Worm (Caenorhabditis elegans) whole organism, L1 larva: Measurements from ENCODE around the gene F52G2.3.
"Not testable (repeated sequence)": the region's sequence is repeated elsewhere in the genome, so short reads cannot be mapped to it uniquely, and the experiment has no call there.

Experiments used
- C04F5.9 ChIP-seq: sonication (generic microtip); optimal IDR thresholded peaks from 2 replicates; lab custom pipeline; 2016; ENCODE audit warnings: missing genetic modification characterization, missing compliant biosample characterization
- C34B4.2 ChIP-seq: sonication (generic microtip); optimal IDR thresholded peaks from 2 replicates; lab custom pipeline; 2017; ENCODE audit warnings: mild to moderate bottlenecking, missing genetic modification characterization, missing compliant biosample characterization
- F16B12.6 ChIP-seq: fragments of 150-350 bp; optimal IDR thresholded peaks from 2 replicates; lab custom pipeline; 2014; ENCODE audit warnings: missing biosample characterization, missing genetic modification characterization
- aly-2 ChIP-seq: fragments of 150-350 bp; optimal IDR thresholded peaks from 2 replicates; lab custom pipeline; 2014; ENCODE audit warnings: missing biosample characterization, missing genetic modification characterization
- ama-1 ChIP-seq: fragments of 150-350 bp; optimal IDR thresholded peaks from 2 replicates; lab custom pipeline; 2014
- blmp-1 ChIP-seq: fragments of 150-350 bp; optimal IDR thresholded peaks from 2 replicates; lab custom pipeline; 2014; ENCODE audit warnings: missing biosample characterization, missing genetic modification characterization
- ceh-8 ChIP-seq: fragments of 200-800 bp; sonication (Bioruptor generic); optimal IDR thresholded peaks from 2 replicates; lab custom pipeline; 2018; ENCODE audit warnings: mild to moderate bottlenecking, missing genetic modification characterization, moderate library complexity, missing compliant biosample characterization
- ceh-82 ChIP-seq, 3 experiments: fragments of 150-350 bp in 1 of 3; sonication (generic microtip) in 2 of 3; optimal IDR thresholded peaks; 2 replicates each; lab custom pipeline; 2014 to 2017; ENCODE audit warnings: missing biosample characterization in 3 of 3, missing genetic modification characterization in 3 of 3
- ceh-90 ChIP-seq: sonication (generic microtip); optimal IDR thresholded peaks from 2 replicates; lab custom pipeline; 2016; ENCODE audit warnings: missing genetic modification characterization, missing compliant biosample characterization
- ces-1 ChIP-seq: fragments of 150-350 bp; optimal IDR thresholded peaks from 2 replicates; lab custom pipeline; 2014; ENCODE audit warnings: missing biosample characterization, missing genetic modification reagents, missing genetic modification characterization
- dpl-1 ChIP-seq, 3 experiments: fragments of 150-350 bp in 2 of 3; sonication (generic microtip) in 1 of 3; optimal IDR thresholded peaks; 2 replicates each; lab custom pipeline; 2014 to 2017; ENCODE audit warnings: missing biosample characterization in 3 of 3, missing genetic modification characterization in 3 of 3, missing genetic modification reagents in 3 of 3
- egl-13 ChIP-seq: sonication (generic microtip); optimal IDR thresholded peaks from 2 replicates; lab custom pipeline; 2016; ENCODE audit warnings: missing genotype, missing genetic modification reagents, missing genetic modification characterization, missing compliant biosample characterization
- egl-27 ChIP-seq, 2 experiments: fragments of 150-350 bp in 1 of 2; sonication (generic microtip); optimal IDR thresholded peaks; 3 replicates each; lab custom pipeline; 2017 to 2018; ENCODE audit warnings: missing biosample characterization in 2 of 2, missing genetic modification characterization in 2 of 2, missing genetic modification reagents in 2 of 2
- elt-2 ChIP-seq: sonication (generic microtip); optimal IDR thresholded peaks from 2 replicates; lab custom pipeline; 2016; ENCODE audit warnings: missing genetic modification characterization, mild to moderate bottlenecking, inconsistent platforms, missing compliant biosample characterization, missing genetic modification reagents
- elt-3 ChIP-seq, 6 experiments: fragments of 150-350 bp in 1 of 6; sonication (generic microtip); optimal IDR thresholded peaks; 2 replicates each; lab custom pipeline; 2017 to 2018; ENCODE audit warnings: missing biosample characterization in 6 of 6, missing genetic modification characterization in 6 of 6, inconsistent platforms in 1 of 6
- fkh-10 ChIP-seq: sonication (generic microtip); optimal IDR thresholded peaks from 2 replicates; lab custom pipeline; 2017; ENCODE audit warnings: missing biosample characterization, missing genetic modification reagents, missing genetic modification characterization
- fkh-4 ChIP-seq: sonication (generic microtip); optimal IDR thresholded peaks from 2 replicates; lab custom pipeline; 2016; ENCODE audit warnings: missing compliant biosample characterization, missing genetic modification characterization, borderline replicate concordance
- hpl-2 ChIP-seq: fragments of 150-350 bp; optimal IDR thresholded peaks from 2 replicates; lab custom pipeline; 2014; ENCODE audit warnings: missing biosample characterization, missing genetic modification reagents, missing genetic modification characterization
- isw-1 ChIP-seq: fragments of 200-800 bp; sonication (Bioruptor generic); IDR thresholded peaks from 2 replicates; pipeline ENCODE4 v1.3.6; 2022; ENCODE audit warnings: missing genetic modification characterization, missing compliant biosample characterization
- jun-1 ChIP-seq: fragments of 150-350 bp; optimal IDR thresholded peaks from 2 replicates; lab custom pipeline; 2014; ENCODE audit warnings: missing biosample characterization, missing genetic modification reagents, missing genetic modification characterization
- mdl-1 ChIP-seq, 2 experiments: fragments of 150-350 bp; optimal IDR thresholded peaks; 2 replicates each; lab custom pipeline; 2014 to 2017; ENCODE audit warnings: missing biosample characterization in 2 of 2, missing genetic modification characterization in 2 of 2, inconsistent platforms in 1 of 2
- mef-2 ChIP-seq: fragments of 150-350 bp; optimal IDR thresholded peaks from 2 replicates; lab custom pipeline; 2014; ENCODE audit warnings: missing biosample characterization, missing genetic modification characterization
- mep-1 ChIP-seq: fragments of 150-350 bp; optimal IDR thresholded peaks from 2 replicates; lab custom pipeline; 2014; ENCODE audit warnings: missing biosample characterization, missing genetic modification characterization
- nhr-19 ChIP-seq: fragments of 200-800 bp; sonication (Bioruptor generic); conservative IDR thresholded peaks from 2 replicates; pipeline ENCODE4 v1.3.6; 2022; ENCODE audit warnings: missing genetic modification characterization, missing compliant biosample characterization
- nhr-20 ChIP-seq: sonication (generic microtip); optimal IDR thresholded peaks from 2 replicates; lab custom pipeline; 2016; ENCODE audit warnings: mild to moderate bottlenecking, missing genetic modification characterization, missing compliant biosample characterization
- nhr-237 ChIP-seq: fragments of 150-350 bp; optimal IDR thresholded peaks from 2 replicates; lab custom pipeline; 2014; ENCODE audit warnings: missing biosample characterization, missing genetic modification characterization
- nhr-28 ChIP-seq: fragments of 150-350 bp; optimal IDR thresholded peaks from 2 replicates; lab custom pipeline; 2014; ENCODE audit warnings: missing biosample characterization, missing genetic modification characterization
- nhr-71 ChIP-seq: sonication (generic microtip); optimal IDR thresholded peaks from 2 replicates; lab custom pipeline; 2016; ENCODE audit warnings: mild to moderate bottlenecking, missing genetic modification characterization, moderate library complexity, missing compliant biosample characterization
- nhr-77 ChIP-seq: fragments of 150-350 bp; optimal IDR thresholded peaks from 2 replicates; lab custom pipeline; 2014; ENCODE audit warnings: missing biosample characterization, missing genetic modification characterization
- nhr-85 ChIP-seq: sonication (generic microtip); peaks from one replicate; lab custom pipeline; 2016; ENCODE audit warnings: missing genetic modification characterization, inconsistent platforms, missing compliant biosample characterization
- pqm-1 ChIP-seq: sonication (generic microtip); optimal IDR thresholded peaks from 3 replicates; lab custom pipeline; 2017; ENCODE audit warnings: missing biosample characterization, missing genetic modification characterization
- rnt-1 ChIP-seq: sonication (generic microtip); optimal IDR thresholded peaks from 2 replicates; lab custom pipeline; 2016; ENCODE audit warnings: mild to moderate bottlenecking, missing genetic modification characterization, moderate library complexity, missing compliant biosample characterization
- snpc-4 ChIP-seq: fragments of 150-350 bp; optimal IDR thresholded peaks from 2 replicates; lab custom pipeline; 2014; ENCODE audit warnings: missing biosample characterization, missing genetic modification characterization
- sox-4 ChIP-seq: sonication (generic microtip); optimal IDR thresholded peaks from 2 replicates; lab custom pipeline; 2016; ENCODE audit warnings: missing genetic modification characterization, missing compliant biosample characterization
- sptf-1 ChIP-seq: fragments of 150-350 bp; optimal IDR thresholded peaks from 2 replicates; lab custom pipeline; 2014; ENCODE audit warnings: missing biosample characterization, missing genetic modification characterization
- sup-37 ChIP-seq: fragments of 200-800 bp; sonication (Bioruptor generic); optimal IDR thresholded peaks from 2 replicates; lab custom pipeline; 2018; ENCODE audit warnings: mild to moderate bottlenecking, missing genetic modification characterization, missing compliant biosample characterization
- tlp-1 ChIP-seq: fragments of 150-350 bp; optimal IDR thresholded peaks from 2 replicates; lab custom pipeline; 2014; ENCODE audit warnings: missing biosample characterization, missing genetic modification characterization
- unc-30 ChIP-seq: sonication (generic microtip); optimal IDR thresholded peaks from 2 replicates; lab custom pipeline; 2017; ENCODE audit warnings: missing biosample characterization, missing genetic modification characterization
- unc-98 ChIP-seq: fragments of 200-800 bp; sonication (Bioruptor generic); IDR thresholded peaks from 2 replicates; pipeline ENCODE4 v1.3.6; 2022; ENCODE audit warnings: missing genetic modification characterization, missing compliant biosample characterization
- vab-15 ChIP-seq: sonication (generic microtip); optimal IDR thresholded peaks from 2 replicates; lab custom pipeline; 2017; ENCODE audit warnings: missing genotype, mild to moderate bottlenecking, missing genetic modification characterization, missing compliant biosample characterization
- xbp-1 ChIP-seq: sonication (generic microtip); optimal IDR thresholded peaks from 2 replicates; lab custom pipeline; 2016; ENCODE audit warnings: missing genetic modification characterization, missing compliant biosample characterization
- zip-4 ChIP-seq: fragments of 200-800 bp; sonication (Bioruptor generic); optimal IDR thresholded peaks from 2 replicates; lab custom pipeline; 2018; ENCODE audit warnings: mild to moderate bottlenecking, missing genetic modification characterization, moderate library complexity, missing compliant biosample characterization
- ztf-4 ChIP-seq: fragments of 150-350 bp; optimal IDR thresholded peaks from 2 replicates; lab custom pipeline; 2014; ENCODE audit warnings: missing biosample characterization, missing genetic modification characterization

The F52G2.3 gene

DNA sequence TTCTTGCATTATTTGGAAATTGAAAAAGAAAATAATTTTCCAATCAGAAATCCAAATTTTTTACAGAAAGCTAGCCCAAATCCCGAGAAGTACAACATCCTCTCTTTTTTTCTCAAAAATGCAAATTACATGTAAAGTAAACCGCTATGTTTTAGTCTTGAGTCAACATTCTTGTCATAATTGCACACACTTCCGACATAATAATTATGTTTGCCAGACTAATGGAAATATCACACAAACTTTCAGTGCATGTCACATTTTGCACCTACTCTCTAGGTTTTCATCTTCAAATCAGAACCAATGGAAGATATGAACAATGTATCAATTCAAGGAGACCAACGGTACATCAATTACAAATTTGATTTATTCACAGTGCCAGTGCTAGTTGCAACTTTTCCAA lies 36.6 kb upstream of the F52G2.3 start, which contains the start of gene sru-11:
Gene sru-11 (plus strand): TSS at position 301 of the 400 bp plus-strand sequence.
- no peak for TF ChIP-seq ztf-4
- TF ChIP-seq C04F5.9: no peak
- TF ChIP-seq egl-27 (tag; optimal IDR thresholded peaks at IDR 0.05; lab: Kevin White, UChicago): no peak
- TF ChIP-seq mdl-1 (tag; optimal IDR thresholded peaks at IDR 0.05; lab: Kevin White, UChicago): no peak
- no peak for TF ChIP-seq fkh-4 (tag; lab: Kevin White, UChicago)
- TF ChIP-seq nhr-20 (tag; lab: Kevin White, UChicago): no peak
- TF ChIP-seq hpl-2: no peak
- no peak for TF ChIP-seq sup-37
- TF ChIP-seq elt-3 (tag; optimal IDR thresholded peaks at IDR 0.05; lab: Kevin White, UChicago): no peak
- TF ChIP-seq nhr-71 (tag; lab: Kevin White, UChicago): no peak
- no peak for TF ChIP-seq snpc-4 (tag; lab: Kevin White, UChicago)
- TF ChIP-seq ces-1 (GFP tag; lab: Kevin White, UChicago): no peak
- TF ChIP-seq pqm-1 (tag; lab: Kevin White, UChicago): no peak
- TF ChIP-seq F16B12.6 (tag; lab: Kevin White, UChicago): no peak
- no peak for TF ChIP-seq vab-15 (tag; lab: Kevin White, UChicago)
- no peak for TF ChIP-seq unc-30 (tag; lab: Kevin White, UChicago)
- TF ChIP-seq ceh-90 (tag; lab: Kevin White, UChicago): no peak
- no peak for TF ChIP-seq elt-2 (tag; lab: Kevin White, UChicago)
- no peak for TF ChIP-seq zip-4 (GFP tag; lab: Kevin White, UChicago)
- TF ChIP-seq, all 84 proteins: peak for 0

DNA sequence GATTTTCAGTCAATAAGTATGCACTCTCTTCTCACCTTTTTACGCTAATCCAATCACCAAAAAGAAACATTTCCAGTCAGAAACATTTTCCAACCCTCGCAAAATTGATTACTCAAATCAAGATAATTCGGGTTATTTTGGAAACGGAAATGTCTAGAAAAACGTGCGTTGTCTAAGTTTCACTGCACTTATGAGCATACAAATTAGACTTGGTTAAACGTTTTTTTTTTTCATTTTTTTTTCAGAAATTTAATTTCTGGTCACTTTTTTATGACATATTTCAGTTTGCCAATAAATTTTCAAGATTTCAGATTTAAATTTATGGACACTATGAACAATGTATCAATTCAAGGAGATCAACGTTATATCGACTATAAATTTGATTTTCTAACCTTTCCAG lies 34.9 kb upstream of the F52G2.3 start, which contains the start of gene sru-12:
Gene sru-12 (plus strand): TSS at position 301 of the 400 bp plus-strand sequence.
- TF ChIP-seq rnt-1: no peak
- TF ChIP-seq fkh-10 (GFP tag; lab: Kevin White, UChicago): no peak
- no peak for TF ChIP-seq isw-1 (GFP tag; lab: Robert Waterston, UW)
- no peak for TF ChIP-seq nhr-237 (tag; lab: Kevin White, UChicago)
- TF ChIP-seq ceh-8 (GFP tag; lab: Kevin White, UChicago): no peak
- no peak for TF ChIP-seq egl-13 (tag; lab: Kevin White, UChicago)
- TF ChIP-seq tlp-1: no peak
- TF ChIP-seq blmp-1: no peak
- TF ChIP-seq nhr-71 (tag; lab: Kevin White, UChicago): no peak
- TF ChIP-seq nhr-19 (GFP tag; lab: Robert Waterston, UW): no peak
- TF ChIP-seq pqm-1 (tag; lab: Kevin White, UChicago): no peak
- no peak for TF ChIP-seq F16B12.6 (tag; lab: Kevin White, UChicago)
- TF ChIP-seq egl-27 (tag; optimal IDR thresholded peaks at IDR 0.05; lab: Kevin White, UChicago): no peak
- TF ChIP-seq sox-4 (tag; lab: Kevin White, UChicago): no peak
- TF ChIP-seq jun-1 (tag; lab: Kevin White, UChicago): no peak
- TF ChIP-seq nhr-85 (tag; lab: Kevin White, UChicago): no peak

DNA sequence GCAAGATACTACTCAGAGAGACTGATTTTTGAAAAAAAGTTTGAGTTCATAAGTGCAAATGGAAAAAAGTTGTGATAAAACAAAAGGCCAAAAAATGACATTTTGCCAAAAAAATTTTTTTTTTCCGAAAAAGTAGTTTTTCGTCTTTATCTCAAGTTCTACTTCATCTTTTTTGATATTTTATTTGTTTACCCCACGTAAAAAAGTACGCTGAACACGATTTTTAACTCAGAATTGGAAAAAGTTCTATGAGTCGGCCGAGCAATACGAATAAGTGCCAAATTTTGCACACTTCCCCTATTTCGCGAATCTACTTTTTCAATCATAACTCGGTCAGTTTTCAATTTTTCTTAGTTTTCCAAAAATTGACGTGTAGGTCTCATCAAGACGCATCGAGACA lies 30.9 kb upstream of the F52G2.3 start, which contains the start of gene sru-16:
Gene sru-16 (plus strand): TSS at position 301 of the 400 bp plus-strand sequence.
- TF ChIP-seq rnt-1; mef-2 (tag; lab: Kevin White, UChicago); sptf-1: not testable (repeated sequence)

DNA sequence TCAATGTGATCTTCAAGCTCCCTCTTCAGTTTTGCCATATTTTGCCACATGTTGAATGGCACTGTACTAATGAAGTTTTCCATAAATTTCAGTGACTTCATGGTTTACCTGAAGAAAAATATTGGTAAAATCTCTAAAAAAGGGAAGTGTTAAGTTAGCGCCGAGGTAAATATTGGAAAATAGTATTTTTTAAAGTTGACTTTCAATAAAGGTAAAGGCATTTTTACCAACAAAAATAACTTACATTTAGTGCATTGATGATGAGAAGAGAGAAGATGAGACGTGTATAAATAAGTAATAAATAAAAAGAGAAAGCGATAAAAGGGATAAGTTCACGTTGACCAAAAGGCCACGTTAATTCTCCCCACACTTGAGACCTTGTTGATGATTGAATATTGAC lies 30.1 kb upstream of the F52G2.3 start, which contains the start of gene Y45F10B.8:
Gene Y45F10B.8 (minus strand): TSS at position 101 of the 400 bp plus-strand sequence.
- not testable (repeated sequence) for TF ChIP-seq ama-1 (lab: Kevin White, UChicago); hpl-2; rnt-1

DNA sequence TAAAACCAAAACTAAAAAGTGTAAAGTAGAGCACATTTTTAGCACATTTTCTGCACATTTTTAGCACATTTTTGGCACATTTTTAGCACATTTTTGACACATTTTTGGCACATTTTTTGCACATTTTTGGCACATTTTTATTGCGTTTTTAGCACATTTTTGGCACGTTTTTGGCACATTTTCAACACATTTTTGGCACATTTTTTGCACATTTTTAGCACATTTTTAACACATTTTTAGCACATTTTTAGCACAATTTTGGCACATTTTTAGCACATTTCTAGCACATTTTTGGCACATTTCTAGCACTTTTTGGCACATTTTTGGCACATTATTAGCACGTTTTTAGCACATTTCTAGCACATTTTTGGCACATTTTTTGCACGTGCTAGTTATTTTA lies 27.6 kb upstream of the F52G2.3 start:
- TF ChIP-seq nhr-28 (tag; lab: Kevin White, UChicago) (no peak), zip-4 (GFP tag; lab: Kevin White, UChicago) (no peak), aly-2 (tag; lab: Kevin White, UChicago) (no peak), unc-98 (no peak), dpl-1 (GFP tag; optimal IDR thresholded peaks at IDR 0.05; lab: Kevin White, UChicago) (no peak), C34B4.2 (tag; lab: Kevin White, UChicago) (no peak), mef-2 (tag; lab: Kevin White, UChicago) (no peak), mep-1 (tag; lab: Kevin White, UChicago) (no peak), xbp-1 (tag; lab: Kevin White, UChicago) (no peak), ceh-82 (tag; optimal IDR thresholded peaks at IDR 0.05; lab: Kevin White, UChicago) (no peak), nhr-19 (GFP tag; lab: Robert Waterston, UW) (no peak), nhr-77 (no peak)
- TF ChIP-seq, all 84 proteins: peak for 0
